Worm (Caenorhabditis elegans) whole organism, L1 larva: ENCODE results near the gene oac-12.
"Not testable (repeated sequence)": the region's sequence is repeated elsewhere in the genome, so short reads cannot be mapped to it uniquely, and the experiment has no call there.

Experiments used
- dpl-1 ChIP-seq, 3 experiments: fragments of 150-350 bp in 2 of 3; sonication (generic microtip) in 1 of 3; optimal IDR thresholded peaks; 2 replicates each; lab custom pipeline; 2014 to 2017; ENCODE audit warnings: missing biosample characterization in 3 of 3, missing genetic modification characterization in 3 of 3, missing genetic modification reagents in 3 of 3
- fkh-10 ChIP-seq: sonication (generic microtip); optimal IDR thresholded peaks from 2 replicates; lab custom pipeline; 2017; ENCODE audit warnings: missing biosample characterization, missing genetic modification reagents, missing genetic modification characterization
- lin-39 ChIP-seq: fragments of 150-350 bp; optimal IDR thresholded peaks from 2 replicates; lab custom pipeline; 2014; ENCODE audit warnings: missing biosample characterization, missing genetic modification reagents, missing genetic modification characterization
- nhr-11 ChIP-seq: fragments of 150-350 bp; optimal IDR thresholded peaks from 2 replicates; lab custom pipeline; 2014; ENCODE audit warnings: missing biosample characterization, missing genetic modification characterization
- nhr-237 ChIP-seq: fragments of 150-350 bp; optimal IDR thresholded peaks from 2 replicates; lab custom pipeline; 2014; ENCODE audit warnings: missing biosample characterization, missing genetic modification characterization
- nhr-28 ChIP-seq: fragments of 150-350 bp; optimal IDR thresholded peaks from 2 replicates; lab custom pipeline; 2014; ENCODE audit warnings: missing biosample characterization, missing genetic modification characterization
- zag-1 ChIP-seq: fragments of 150-350 bp; optimal IDR thresholded peaks from 2 replicates; lab custom pipeline; 2014; ENCODE audit warnings: missing biosample characterization, missing genetic modification characterization

- TF ChIP-seq zag-1; lin-39 (tag; lab: Kevin White, UChicago); nhr-28 (tag; lab: Kevin White, UChicago); fkh-10 (GFP tag; lab: Kevin White, UChicago); nhr-237; nhr-11 (tag; lab: Kevin White, UChicago); dpl-1 (GFP tag; optimal IDR thresholded peaks at IDR 0.05; lab: Kevin White, UChicago): not testable (repeated sequence)
These were observed 42.3 kb downstream of the oac-12 start, which contains the start of gene srh-193 for ce11 chrV:4290093-4290492.
